Worm (Caenorhabditis elegans): ENCODE results near the gene nhr-94.

DNA sequence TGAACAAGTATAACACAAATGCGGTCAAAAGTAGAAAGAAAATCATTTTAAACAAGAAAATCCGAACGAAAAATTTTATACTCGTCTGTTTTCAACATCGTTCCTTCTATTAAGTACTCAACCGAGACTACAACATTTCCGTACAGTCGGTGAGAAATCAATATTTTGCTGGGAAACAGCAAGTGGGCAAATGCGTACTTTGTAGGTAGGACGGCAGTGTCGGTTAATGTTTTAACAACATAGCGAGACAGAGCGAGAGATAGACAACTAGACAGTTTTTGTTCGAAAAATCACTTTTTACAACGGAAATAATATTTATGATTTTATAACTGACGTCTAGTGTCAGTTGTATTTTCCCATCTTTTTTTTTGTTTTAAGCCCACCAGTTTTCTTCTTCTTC, 4.7 kb downstream of the nhr-94 start, which contains the start of gene cyp-33A1:
- TF ChIP-seq lin-13 (GFP tag; optimal IDR thresholded peaks at IDR 0.05), result no peak
- TF ChIP-seq nhr-12 (tag; optimal IDR thresholded peaks at IDR 0.05), result no peak
- peak; percentile 50 for TF ChIP-seq blmp-1 (tag; optimal IDR thresholded peaks at IDR 0.05)
- TF ChIP-seq ztf-4 (tag; optimal IDR thresholded peaks at IDR 0.05), result no peak
- no peak for TF ChIP-seq unc-86 (tag; optimal IDR thresholded peaks at IDR 0.05)
